Worm (Caenorhabditis elegans) whole organism, L3 larva: ENCODE measurements around the gene C02D5.4.

Source experiments
- R02D3.7 ChIP-seq: fragments of 150-350 bp; optimal IDR thresholded peaks from 2 replicates; lab custom pipeline; 2014; ENCODE audit warnings: missing biosample characterization, missing genetic modification characterization
- ZK546.5 ChIP-seq: sonication (generic microtip); optimal IDR thresholded peaks from 2 replicates; lab custom pipeline; 2017; ENCODE audit warnings: missing biosample characterization, missing genetic modification characterization
- ceh-16 ChIP-seq: sonication (generic microtip); optimal IDR thresholded peaks from 2 replicates; lab custom pipeline; 2017; ENCODE audit warnings: missing biosample characterization, missing genetic modification characterization
- ceh-28 ChIP-seq: fragments of 150-350 bp; optimal IDR thresholded peaks from 2 replicates; lab custom pipeline; 2014; ENCODE audit warnings: missing biosample characterization, missing genetic modification reagents, missing genetic modification characterization
- ceh-82 ChIP-seq: fragments of 150-350 bp; optimal IDR thresholded peaks from 2 replicates; lab custom pipeline; 2014; ENCODE audit warnings: missing biosample characterization, missing genetic modification characterization
- ceh-9 ChIP-seq: sonication (generic microtip); optimal IDR thresholded peaks from 2 replicates; lab custom pipeline; 2018; ENCODE audit warnings: missing biosample characterization, missing genetic modification characterization
- egl-27 ChIP-seq: sonication (generic microtip); optimal IDR thresholded peaks from 4 replicates; lab custom pipeline; 2017; ENCODE audit warnings: missing biosample characterization, missing genetic modification reagents, missing genetic modification characterization
- egl-5 ChIP-seq: fragments of 150-350 bp; optimal IDR thresholded peaks from 2 replicates; lab custom pipeline; 2017; ENCODE audit warnings: missing biosample characterization, missing genetic modification reagents, missing genetic modification characterization, inconsistent platforms
- elt-1 ChIP-seq: fragments of 150-350 bp; optimal IDR thresholded peaks from 2 replicates; lab custom pipeline; 2014; ENCODE audit warnings: missing biosample characterization, missing genetic modification characterization
- elt-3 ChIP-seq, 3 experiments: fragments of 150-350 bp in 1 of 3; sonication (generic microtip) in 2 of 3; optimal IDR thresholded peaks; 2 replicates in 2 of 3; 4 replicates in 1 of 3; lab custom pipeline; 2014 to 2017; ENCODE audit warnings: missing biosample characterization in 3 of 3, missing genetic modification characterization in 3 of 3
- eor-1 ChIP-seq, 2 experiments: fragments of 150-350 bp; optimal IDR thresholded peaks; 2 replicates each; lab custom pipeline; 2014 to 2018; ENCODE audit warnings: missing biosample characterization in 2 of 2, missing genetic modification characterization in 2 of 2
- fkh-2 ChIP-seq: fragments of 150-350 bp; optimal IDR thresholded peaks from 2 replicates; lab custom pipeline; 2014; ENCODE audit warnings: missing biosample characterization, missing genetic modification reagents, missing genetic modification characterization
- jun-1 ChIP-seq: fragments of 150-350 bp; optimal IDR thresholded peaks from 2 replicates; lab custom pipeline; 2014; ENCODE audit warnings: missing biosample characterization, missing genetic modification reagents, missing genetic modification characterization
- lsy-12 ChIP-seq: sonication (generic microtip); optimal IDR thresholded peaks from 2 replicates; lab custom pipeline; 2016; ENCODE audit warnings: mild to moderate bottlenecking, missing genetic modification characterization, missing compliant biosample characterization
- mdl-1 ChIP-seq: fragments of 150-350 bp; optimal IDR thresholded peaks from 2 replicates; lab custom pipeline; 2014; ENCODE audit warnings: missing biosample characterization, missing genetic modification characterization
- mml-1 ChIP-seq: fragments of 150-350 bp; sonication (generic microtip); optimal IDR thresholded peaks from 3 replicates; lab custom pipeline; 2014; ENCODE audit warnings: missing biosample characterization, missing genetic modification characterization
- nhr-11 ChIP-seq: fragments of 150-350 bp; optimal IDR thresholded peaks from 2 replicates; lab custom pipeline; 2014; ENCODE audit warnings: missing biosample characterization, missing genetic modification characterization
- nhr-23 ChIP-seq: fragments of 150-350 bp; optimal IDR thresholded peaks from 2 replicates; lab custom pipeline; 2014; ENCODE audit warnings: missing biosample characterization, missing genetic modification reagents, missing genetic modification characterization
- nhr-237 ChIP-seq: fragments of 150-350 bp; optimal IDR thresholded peaks from 2 replicates; lab custom pipeline; 2014; ENCODE audit warnings: missing biosample characterization, missing genetic modification characterization
- nhr-25 ChIP-seq: sonication (generic microtip); optimal IDR thresholded peaks from 2 replicates; lab custom pipeline; 2017; ENCODE audit warnings: missing biosample characterization, missing genetic modification characterization
- nhr-28 ChIP-seq: fragments of 150-350 bp; optimal IDR thresholded peaks from 2 replicates; lab custom pipeline; 2014; ENCODE audit warnings: missing biosample characterization, missing genetic modification characterization
- nhr-76 ChIP-seq: fragments of 150-350 bp; sonication (generic microtip); optimal IDR thresholded peaks from 5 replicates; lab custom pipeline; 2014; ENCODE audit warnings: missing biosample characterization, missing genetic modification characterization
- nhr-77 ChIP-seq: fragments of 150-350 bp; optimal IDR thresholded peaks from 2 replicates; lab custom pipeline; 2014; ENCODE audit warnings: missing biosample characterization, missing genetic modification characterization
- pha-4 ChIP-seq: fragments of 150-350 bp; optimal IDR thresholded peaks from 2 replicates; lab custom pipeline; 2014; ENCODE audit warnings: missing biosample characterization, missing genetic modification reagents, missing genetic modification characterization
- pqm-1 ChIP-seq: fragments of 150-350 bp; optimal IDR thresholded peaks from 2 replicates; lab custom pipeline; 2017; ENCODE audit warnings: missing biosample characterization, missing genetic modification characterization, inconsistent platforms
- sea-2 ChIP-seq: fragments of 150-350 bp; sonication (generic microtip); optimal IDR thresholded peaks from 4 replicates; lab custom pipeline; 2014; ENCODE audit warnings: missing biosample characterization, missing genetic modification reagents, missing genetic modification characterization
- skn-1 ChIP-seq: fragments of 150-350 bp; optimal IDR thresholded peaks from 2 replicates; lab custom pipeline; 2014; ENCODE audit warnings: missing biosample characterization, missing genetic modification characterization
- snpc-4 ChIP-seq: fragments of 150-350 bp; optimal IDR thresholded peaks from 2 replicates; lab custom pipeline; 2014; ENCODE audit warnings: missing biosample characterization, missing genetic modification characterization
- unc-39 ChIP-seq: sonication (generic microtip); optimal IDR thresholded peaks from 4 replicates; lab custom pipeline; 2017; ENCODE audit warnings: missing biosample characterization, missing genetic modification characterization
- unc-62 ChIP-seq: fragments of 150-350 bp; sonication (generic microtip); optimal IDR thresholded peaks from 4 replicates; lab custom pipeline; 2014; ENCODE audit warnings: missing biosample characterization, missing genetic modification reagents, missing genetic modification characterization
- zag-1 ChIP-seq: fragments of 150-350 bp; optimal IDR thresholded peaks from 2 replicates; lab custom pipeline; 2014; ENCODE audit warnings: missing biosample characterization, missing genetic modification characterization
- ztf-11 ChIP-seq: fragments of 150-350 bp; optimal IDR thresholded peaks from 2 replicates; lab custom pipeline; 2014; ENCODE audit warnings: missing biosample characterization, missing genetic modification characterization

C02D5.4 gene

DNA sequence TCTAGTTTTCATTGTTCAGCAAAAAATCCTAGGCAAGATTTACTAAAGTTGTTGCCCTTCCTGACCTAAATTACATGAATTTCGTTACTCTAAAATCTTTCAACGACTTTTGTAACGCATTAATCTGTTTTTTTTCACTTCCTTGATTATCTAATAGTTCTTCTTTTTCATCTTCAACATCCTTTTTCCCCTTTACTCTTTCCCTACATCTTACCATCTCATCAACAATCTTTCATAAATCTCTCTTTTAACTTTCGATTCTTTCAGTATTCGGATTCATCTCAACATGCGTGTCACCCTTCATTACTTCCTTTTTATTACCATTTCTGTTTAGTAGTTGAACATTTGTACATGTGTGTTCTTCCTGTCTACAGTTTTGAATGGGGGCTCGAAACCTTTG is 21.9 kb downstream of the C02D5.4 start:
- peak; percentile 67 for TF ChIP-seq nhr-23 (tag; lab: Kevin White, UChicago)
- no peak for TF ChIP-seq R02D3.7 (tag; lab: Kevin White, UChicago)
- no peak for TF ChIP-seq pha-4 (tag; lab: Kevin White, UChicago)
- TF ChIP-seq zag-1: no peak
- no peak for TF ChIP-seq sea-2 (GFP tag; lab: Kevin White, UChicago)
- no peak for TF ChIP-seq nhr-25 (tag; lab: Kevin White, UChicago)
- no peak for TF ChIP-seq jun-1 (tag; lab: Kevin White, UChicago)
- TF ChIP-seq egl-5 (tag; lab: Kevin White, UChicago): no peak
- no peak for TF ChIP-seq nhr-76 (tag; lab: Kevin White, UChicago)
- peak; percentile 96 for TF ChIP-seq elt-1 (tag; lab: Kevin White, UChicago)

- TF ChIP-seq unc-62 (GFP tag; lab: Kevin White, UChicago) (no peak), mdl-1 (no peak), lsy-12 (tag; lab: Kevin White, UChicago) (no peak), mml-1 (tag; lab: Kevin White, UChicago) (no peak), nhr-28 (no peak), unc-39 (no peak), nhr-23 (tag; lab: Kevin White, UChicago) (peak; percentile 19), elt-1 (tag; lab: Kevin White, UChicago) (no peak), ceh-16 (tag; lab: Kevin White, UChicago) (no peak)
Measured at ce11 chrIII:8574299-8574698, 22.3 kb downstream of the C02D5.4 start.

DNA sequence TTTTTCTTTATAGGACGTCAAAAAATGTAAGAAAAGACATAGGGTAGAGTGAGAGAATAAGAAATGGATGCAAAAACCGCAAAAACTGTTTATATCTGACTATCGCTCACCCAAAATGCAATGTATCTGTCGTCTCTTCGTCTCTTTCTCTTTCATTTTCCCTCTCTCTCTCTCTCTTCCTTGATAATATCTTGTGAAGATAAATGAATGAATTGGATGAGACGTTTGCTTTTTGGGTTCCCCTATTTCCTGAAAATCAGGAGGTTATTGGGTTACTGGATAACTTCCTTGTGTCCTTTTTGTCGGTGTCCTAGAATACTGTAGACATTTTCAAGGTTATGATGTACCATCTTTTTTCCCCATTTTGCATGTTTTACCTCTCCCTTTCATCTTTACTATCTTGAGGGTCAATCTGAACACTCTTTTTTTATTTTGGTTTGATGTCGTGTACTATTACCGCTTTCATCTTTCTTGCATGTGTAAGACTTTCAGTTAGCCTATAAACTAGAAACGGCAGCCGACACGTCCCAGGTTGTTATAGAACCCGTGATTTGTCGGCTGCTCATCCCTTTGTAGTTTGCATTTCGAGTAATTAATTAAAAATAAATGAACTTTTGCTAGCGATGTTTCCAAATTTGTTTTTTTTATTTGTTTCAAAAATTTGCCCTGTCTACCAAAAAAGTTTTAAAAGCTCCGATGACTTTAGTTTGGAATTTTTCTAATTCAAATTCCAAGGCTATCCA is 23.6 kb downstream of the C02D5.4 start:
- peak; percentile 51 for TF ChIP-seq elt-1 (tag; lab: Kevin White, UChicago)
- TF ChIP-seq eor-1 (tag; optimal IDR thresholded peaks at IDR 0.05; lab: Kevin White, UChicago): no peak
- TF ChIP-seq snpc-4 (tag; lab: Kevin White, UChicago): peak; percentile 71
- TF ChIP-seq nhr-23 (tag; lab: Kevin White, UChicago): peak; percentile 93
- TF ChIP-seq elt-3 (tag; optimal IDR thresholded peaks at IDR 0.05; lab: Kevin White, UChicago): no peak

- TF ChIP-seq lsy-12 (tag; lab: Kevin White, UChicago): no peak
- no peak for TF ChIP-seq nhr-28
- TF ChIP-seq pqm-1 (tag; lab: Kevin White, UChicago): no peak
- no peak for TF ChIP-seq pha-4 (tag; lab: Kevin White, UChicago)
- TF ChIP-seq nhr-25 (tag; lab: Kevin White, UChicago): peak; percentile 64
- TF ChIP-seq ceh-28 (tag; lab: Kevin White, UChicago): no peak
- TF ChIP-seq nhr-23 (tag; lab: Kevin White, UChicago): peak; percentile 7
- TF ChIP-seq elt-1 (tag; lab: Kevin White, UChicago): peak; percentile 97
- TF ChIP-seq, all 47 proteins: peak for 3
Measured at ce11 chrIII:8577534-8577933, 25.6 kb downstream of the C02D5.4 start.

ce11 chrIII:8578381-8578780 is 26.4 kb downstream of the C02D5.4 start:
- TF ChIP-seq skn-1 (tag; lab: Kevin White, UChicago) (no peak), egl-27 (tag; lab: Kevin White, UChicago) (no peak), elt-1 (tag; lab: Kevin White, UChicago) (peak; percentile 80), snpc-4 (tag; lab: Kevin White, UChicago) (no peak), ceh-82 (tag; lab: Kevin White, UChicago) (no peak), nhr-25 (tag; lab: Kevin White, UChicago) (peak; percentile 10)

- peak; percentile 11 for TF ChIP-seq nhr-23 (tag; lab: Kevin White, UChicago)
- TF ChIP-seq elt-1 (tag; lab: Kevin White, UChicago): no peak
- peak; percentile 83 for TF ChIP-seq nhr-25 (tag; lab: Kevin White, UChicago)
- TF ChIP-seq, all 47 proteins: peak for 2
Measured at ce11 chrIII:8579367-8579766, 27.4 kb downstream of the C02D5.4 start.

DNA sequence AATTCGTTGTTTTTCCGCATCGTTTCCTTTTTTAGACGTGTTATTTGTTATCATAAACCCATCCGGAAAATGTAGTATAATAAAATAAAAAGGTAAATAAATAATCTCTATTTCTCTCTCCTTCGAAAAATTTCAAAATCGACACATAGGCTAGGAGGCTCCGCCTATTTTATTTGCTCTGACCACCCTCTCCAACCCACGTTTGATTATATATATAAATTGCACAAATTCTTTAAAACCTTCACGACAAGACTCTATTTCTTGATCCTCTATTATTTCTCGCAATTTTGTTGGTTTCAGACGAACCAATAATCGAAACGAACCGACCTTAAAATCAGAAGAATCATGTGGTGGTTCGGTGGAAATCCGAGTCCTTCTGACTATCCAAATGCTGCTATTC is 28.8 kb downstream of the C02D5.4 start, which contains the start of gene doxa-1:
Gene doxa-1, plus strand, starts transcription at position 301 of the 400 bp plus-strand sequence.
- TF ChIP-seq nhr-77 (tag; lab: Kevin White, UChicago) (no peak), ztf-11 (tag; lab: Kevin White, UChicago) (no peak), ceh-28 (tag; lab: Kevin White, UChicago) (no peak), mml-1 (tag; lab: Kevin White, UChicago) (no peak), nhr-11 (tag; lab: Kevin White, UChicago) (no peak), ceh-82 (tag; lab: Kevin White, UChicago) (no peak), nhr-25 (tag; lab: Kevin White, UChicago) (no peak), nhr-237 (tag; lab: Kevin White, UChicago) (no peak), elt-1 (tag; lab: Kevin White, UChicago) (no peak), ceh-16 (tag; lab: Kevin White, UChicago) (no peak), ZK546.5 (tag; lab: Kevin White, UChicago) (no peak), R02D3.7 (tag; lab: Kevin White, UChicago) (no peak), ceh-9 (tag; lab: Kevin White, UChicago) (no peak), fkh-2 (tag; lab: Kevin White, UChicago) (no peak)
